Fruit fly (Drosophila melanogaster) whole organism: ENCODE results near the gene slow.

ENCODE experiments used
- CG8478 ChIP-seq: fragments of >200 bp; optimal IDR thresholded peaks from 2 replicates; lab custom pipeline; 2018; ENCODE audit warnings: inconsistent platforms
- Dll ChIP-seq: fragments of >200 bp; optimal IDR thresholded peaks from 2 replicates; lab custom pipeline; 2017
- usp ChIP-seq: fragments of >200 bp; optimal IDR thresholded peaks from 2 replicates; lab custom pipeline; 2017; ENCODE audit warnings: missing biosample characterization, missing genetic modification characterization, mixed read lengths

dm6 chr3L:4348839-4349238, 35.4 kb upstream of the slow start:
- no peak for TF ChIP-seq usp (GFP tag; lab: Kevin White, UChicago)
- TF ChIP-seq CG8478 (lab: Kevin White, UChicago): no peak
- no peak for TF ChIP-seq Dll
